Fruit fly (Drosophila melanogaster) whole organism, adult: ENCODE data around the gene mid.

Experiments
- CG12768 ChIP-seq: fragments of 200-800 bp; sonication (Bioruptor generic); optimal IDR thresholded peaks from 2 replicates; lab custom pipeline; 2017; ENCODE audit warnings: missing biosample characterization, missing genetic modification characterization, mild to moderate bottlenecking, moderate library complexity, missing genetic modification reagents
- CG14711 ChIP-seq: fragments of 200-800 bp; sonication (Bioruptor generic); optimal IDR thresholded peaks from 2 replicates; lab custom pipeline; 2018; ENCODE audit warnings: missing biosample characterization, mild to moderate bottlenecking, missing genetic modification characterization, moderate library complexity
- CG33017 ChIP-seq: fragments of 200-800 bp; sonication (Bioruptor generic); optimal IDR thresholded peaks from 2 replicates; lab custom pipeline; 2018; ENCODE audit warnings: missing biosample characterization, mild to moderate bottlenecking, missing genetic modification characterization, moderate library complexity
- CG5204 ChIP-seq: fragments of 200-800 bp; sonication (Bioruptor generic); optimal IDR thresholded peaks from 2 replicates; lab custom pipeline; 2016; ENCODE audit warnings: missing biosample characterization, missing genetic modification characterization
- CG7045 ChIP-seq: fragments of 200-800 bp; sonication (Bioruptor generic); optimal IDR thresholded peaks from 2 replicates; lab custom pipeline; 2017; ENCODE audit warnings: missing biosample characterization, mild to moderate bottlenecking, missing genetic modification characterization
- Hr96 ChIP-seq: fragments of 200-800 bp; sonication (Bioruptor generic); optimal IDR thresholded peaks from 2 replicates; lab custom pipeline; 2016; ENCODE audit warnings: missing biosample characterization, missing genetic modification characterization
- Mnt ChIP-seq: fragments of 200-800 bp; sonication (Bioruptor generic); optimal IDR thresholded peaks from 2 replicates; lab custom pipeline; 2016; ENCODE audit warnings: missing biosample characterization, mild to moderate bottlenecking, missing genetic modification characterization
- kay ChIP-seq: fragments of 200-800 bp; sonication (Bioruptor generic); peaks from one replicate; lab custom pipeline; 2016; ENCODE audit warnings: missing biosample characterization, missing genetic modification characterization, borderline replicate concordance
- ovo ChIP-seq: fragments of 200-800 bp; sonication (Bioruptor generic); optimal IDR thresholded peaks from 2 replicates; lab custom pipeline; 2016; ENCODE audit warnings: missing biosample characterization, missing genetic modification characterization
- pad ChIP-seq: fragments of 200-800 bp; sonication (Bioruptor generic); optimal IDR thresholded peaks from 3 replicates; lab custom pipeline; 2017; ENCODE audit warnings: missing biosample characterization, missing genetic modification characterization, mild to moderate bottlenecking, moderate library complexity, missing genetic modification reagents
- toe ChIP-seq: fragments of 200-800 bp; sonication (Bioruptor generic); optimal IDR thresholded peaks from 2 replicates; lab custom pipeline; 2016; ENCODE audit warnings: missing biosample characterization, missing genetic modification characterization

dm6 chr2L:5499458-5499857, 38.0 kb downstream of the mid start:
- no peak for TF ChIP-seq pad
- TF ChIP-seq CG12768 (GFP tag; lab: Kevin White, UChicago): no peak
- no peak for TF ChIP-seq CG7045 (GFP tag; lab: Kevin White, UChicago)
- no peak for TF ChIP-seq CG14711 (tag; lab: Kevin White, UChicago)
- TF ChIP-seq toe (GFP tag; lab: Kevin White, UChicago): no peak
- no peak for TF ChIP-seq Mnt (GFP tag; lab: Kevin White, UChicago)
- TF ChIP-seq kay (GFP tag; lab: Kevin White, UChicago): no peak
- TF ChIP-seq CG33017 (tag; lab: Kevin White, UChicago): no peak
- no peak for TF ChIP-seq CG5204 (GFP tag; lab: Kevin White, UChicago)
- TF ChIP-seq Hr96 (GFP tag; lab: Kevin White, UChicago): no peak
- TF ChIP-seq ovo (GFP tag; lab: Kevin White, UChicago): no peak
